Worm (Caenorhabditis elegans) whole organism, L4 larva: Measurements from ENCODE around the gene C17C3.3.

ENCODE experiments used
- D1046.2 ChIP-seq: fragments of 200-800 bp; sonication (Bioruptor generic); IDR thresholded peaks from 2 replicates; pipeline ENCODE4 v1.3.6; 2022; ENCODE audit warnings: missing genetic modification characterization, missing compliant biosample characterization
- F10B5.3 ChIP-seq: sonication (generic microtip); optimal IDR thresholded peaks from 2 replicates; lab custom pipeline; 2016; ENCODE audit warnings: mild to moderate bottlenecking, missing genetic modification characterization, missing compliant biosample characterization
- F26F4.8 ChIP-seq: fragments of 200-800 bp; sonication (Bioruptor generic); conservative IDR thresholded peaks from 2 replicates; pipeline ENCODE4 v1.3.6; 2022; ENCODE audit warnings: missing genetic modification characterization, missing compliant biosample characterization
- Y48G9A.11 ChIP-seq: fragments of 200-800 bp; sonication (Bioruptor generic); IDR thresholded peaks from 2 replicates; pipeline ENCODE4 v1.3.6; 2022; ENCODE audit warnings: missing genetic modification reagents, missing genetic modification characterization, missing compliant biosample characterization
- Y75B8A.6 ChIP-seq: fragments of 200-800 bp; sonication (Bioruptor generic); IDR thresholded peaks from 2 replicates; pipeline ENCODE4 v1.3.6; 2022; ENCODE audit warnings: missing genetic modification reagents, missing genetic modification characterization, missing compliant biosample characterization
- ZK546.5 ChIP-seq, 2 experiments: sonication (generic microtip); optimal IDR thresholded peaks; 2 replicates each; lab custom pipeline; 2017; ENCODE audit warnings: missing biosample characterization in 2 of 2, missing genetic modification characterization in 2 of 2
- ama-1 ChIP-seq: fragments of 150-350 bp; optimal IDR thresholded peaks from 2 replicates; lab custom pipeline; 2014; ENCODE audit warnings: inconsistent platforms, mixed read lengths
- attf-4 ChIP-seq: sonication (generic microtip); optimal IDR thresholded peaks from 3 replicates; lab custom pipeline; 2017; ENCODE audit warnings: missing biosample characterization, missing genetic modification characterization
- ceh-28 ChIP-seq: fragments of 150-350 bp; optimal IDR thresholded peaks from 2 replicates; lab custom pipeline; 2014; ENCODE audit warnings: missing biosample characterization, missing genetic modification reagents, missing genetic modification characterization
- ceh-62 ChIP-seq: sonication (generic microtip); optimal IDR thresholded peaks from 2 replicates; lab custom pipeline; 2017; ENCODE audit warnings: missing biosample characterization, missing genetic modification characterization
- ces-1 ChIP-seq: fragments of 150-350 bp; sonication (generic microtip); optimal IDR thresholded peaks from 4 replicates; lab custom pipeline; 2014; ENCODE audit warnings: missing biosample characterization, missing genetic modification reagents, missing genetic modification characterization
- cey-2 ChIP-seq: sonication (generic microtip); optimal IDR thresholded peaks from 3 replicates; lab custom pipeline; 2017; ENCODE audit warnings: missing genetic modification characterization, mild to moderate bottlenecking, missing compliant biosample characterization, antibody characterized with exemption, borderline replicate concordance; ENCODE audit not compliant: insufficient read depth
- ctbp-1 ChIP-seq: fragments of 200-800 bp; sonication (Bioruptor generic); IDR thresholded peaks from 2 replicates; pipeline ENCODE4 v1.3.6; 2022; ENCODE audit warnings: missing genetic modification reagents, missing genetic modification characterization, missing compliant biosample characterization
- daf-12 ChIP-seq: fragments of 150-350 bp; optimal IDR thresholded peaks from 2 replicates; lab custom pipeline; 2014; ENCODE audit warnings: missing biosample characterization, missing genetic modification reagents, missing genetic modification characterization
- daf-19 ChIP-seq: fragments of 200-800 bp; sonication (Bioruptor generic); conservative IDR thresholded peaks from 2 replicates; pipeline ENCODE4 v1.3.6; 2022; ENCODE audit warnings: missing genetic modification characterization, missing compliant biosample characterization
- daf-8 ChIP-seq: fragments of 200-800 bp; sonication (Bioruptor generic); IDR thresholded peaks from 2 replicates; pipeline ENCODE4 v1.3.6; 2022; ENCODE audit warnings: missing genetic modification characterization, missing compliant biosample characterization
- dmd-9 ChIP-seq: fragments of 200-800 bp; sonication (Bioruptor generic); IDR thresholded peaks from 2 replicates; pipeline ENCODE4 v1.3.6; 2022; ENCODE audit warnings: missing genetic modification reagents, missing genetic modification characterization, missing compliant biosample characterization
- egl-27 ChIP-seq: sonication (generic microtip); optimal IDR thresholded peaks from 3 replicates; lab custom pipeline; 2017; ENCODE audit warnings: missing biosample characterization, missing genetic modification reagents, missing genetic modification characterization
- fos-1 ChIP-seq: fragments of 150-350 bp; optimal IDR thresholded peaks from 2 replicates; lab custom pipeline; 2014; ENCODE audit warnings: missing biosample characterization, missing genetic modification characterization
- hlh-30 ChIP-seq: sonication (generic microtip); optimal IDR thresholded peaks from 2 replicates; lab custom pipeline; 2017; ENCODE audit warnings: antibody characterized with exemption, mild to moderate bottlenecking, missing genetic modification characterization, missing compliant biosample characterization; ENCODE audit not compliant: insufficient read depth
- hmg-1.1 ChIP-seq: fragments of 200-800 bp; sonication (Bioruptor generic); IDR thresholded peaks from 2 replicates; pipeline ENCODE4 v1.3.6; 2022; ENCODE audit warnings: missing genetic modification reagents, missing genetic modification characterization, missing compliant biosample characterization
- jun-1 ChIP-seq: fragments of 150-350 bp; optimal IDR thresholded peaks from 2 replicates; lab custom pipeline; 2014; ENCODE audit warnings: missing biosample characterization, missing genetic modification reagents, missing genetic modification characterization
- lin-13 ChIP-seq: fragments of 150-350 bp; optimal IDR thresholded peaks from 2 replicates; lab custom pipeline; 2014; ENCODE audit warnings: missing biosample characterization, missing genetic modification reagents, missing genetic modification characterization
- lin-15B ChIP-seq: fragments of 150-350 bp; sonication (generic microtip); optimal IDR thresholded peaks from 3 replicates; lab custom pipeline; 2014; ENCODE audit warnings: missing biosample characterization, missing genetic modification characterization
- lsy-2 ChIP-seq, 2 experiments: fragments of 150-350 bp in 1 of 2; sonication (generic microtip) in 1 of 2; optimal IDR thresholded peaks; 2 replicates each; lab custom pipeline; 2014 to 2017; ENCODE audit warnings: missing biosample characterization in 2 of 2, missing genetic modification characterization in 2 of 2
- mdl-1 ChIP-seq, 2 experiments: fragments of 150-350 bp in 1 of 2; sonication (generic microtip) in 1 of 2; optimal IDR thresholded peaks; 2 replicates each; lab custom pipeline; 2014 to 2017; ENCODE audit warnings: missing biosample characterization in 2 of 2, missing genetic modification characterization in 2 of 2
- mep-1 ChIP-seq: fragments of 150-350 bp; sonication (generic microtip); optimal IDR thresholded peaks from 3 replicates; lab custom pipeline; 2014; ENCODE audit warnings: missing biosample characterization, missing genetic modification characterization
- nhr-102 ChIP-seq: sonication (generic microtip); optimal IDR thresholded peaks from 2 replicates; lab custom pipeline; 2016; ENCODE audit warnings: mild to moderate bottlenecking, missing genetic modification characterization, moderate library complexity, missing compliant biosample characterization
- nhr-6 ChIP-seq: fragments of 150-350 bp; optimal IDR thresholded peaks from 2 replicates; lab custom pipeline; 2014; ENCODE audit warnings: missing biosample characterization, missing genetic modification characterization
- php-3 ChIP-seq: fragments of 200-800 bp; sonication (Bioruptor generic); IDR thresholded peaks from 2 replicates; pipeline ENCODE4 v1.3.6; 2022; ENCODE audit warnings: missing genetic modification reagents, missing genetic modification characterization, missing compliant biosample characterization
- rbr-2 ChIP-seq: sonication (generic microtip); optimal IDR thresholded peaks from 2 replicates; lab custom pipeline; 2016; ENCODE audit warnings: missing genotype, missing genetic modification characterization, missing compliant biosample characterization
- set-16 ChIP-seq: fragments of 200-800 bp; sonication (Bioruptor generic); IDR thresholded peaks from 2 replicates; pipeline ENCODE4 v1.3.6; 2022; ENCODE audit warnings: missing genetic modification reagents, missing genetic modification characterization, missing compliant biosample characterization
- spr-1 ChIP-seq: sonication (generic microtip); optimal IDR thresholded peaks from 2 replicates; lab custom pipeline; 2016; ENCODE audit warnings: mild to moderate bottlenecking, missing genetic modification characterization, missing compliant biosample characterization
- spr-3 ChIP-seq: fragments of 200-800 bp; sonication (Bioruptor generic); optimal IDR thresholded peaks from 2 replicates; lab custom pipeline; 2018; ENCODE audit warnings: mild to moderate bottlenecking, missing genetic modification characterization, missing compliant biosample characterization
- tra-1 ChIP-seq: fragments of 200-800 bp; sonication (Bioruptor generic); IDR thresholded peaks from 2 replicates; pipeline ENCODE4 v1.3.6; 2022; ENCODE audit warnings: missing genetic modification reagents, missing genetic modification characterization, missing compliant biosample characterization
- unc-130 ChIP-seq: sonication (generic microtip); optimal IDR thresholded peaks from 2 replicates; lab custom pipeline; 2016; ENCODE audit warnings: missing genetic modification reagents, missing genetic modification characterization, missing compliant biosample characterization
- vab-7 ChIP-seq: fragments of 200-800 bp; sonication (Bioruptor generic); IDR thresholded peaks from 2 replicates; pipeline ENCODE4 v1.3.6; 2022; ENCODE audit warnings: missing genetic modification reagents, missing genetic modification characterization, missing compliant biosample characterization
- zip-11 ChIP-seq: fragments of 200-800 bp; sonication (Bioruptor generic); IDR thresholded peaks from 2 replicates; pipeline ENCODE4 v1.3.6; 2022; ENCODE audit warnings: missing genetic modification characterization, missing compliant biosample characterization
- zip-2 ChIP-seq: fragments of 150-350 bp; optimal IDR thresholded peaks from 2 replicates; lab custom pipeline; 2014; ENCODE audit warnings: missing biosample characterization, missing genetic modification characterization
- ztf-11 ChIP-seq: fragments of 150-350 bp; optimal IDR thresholded peaks from 2 replicates; lab custom pipeline; 2014; ENCODE audit warnings: missing biosample characterization, missing genetic modification characterization

The C17C3.3 gene

DNA sequence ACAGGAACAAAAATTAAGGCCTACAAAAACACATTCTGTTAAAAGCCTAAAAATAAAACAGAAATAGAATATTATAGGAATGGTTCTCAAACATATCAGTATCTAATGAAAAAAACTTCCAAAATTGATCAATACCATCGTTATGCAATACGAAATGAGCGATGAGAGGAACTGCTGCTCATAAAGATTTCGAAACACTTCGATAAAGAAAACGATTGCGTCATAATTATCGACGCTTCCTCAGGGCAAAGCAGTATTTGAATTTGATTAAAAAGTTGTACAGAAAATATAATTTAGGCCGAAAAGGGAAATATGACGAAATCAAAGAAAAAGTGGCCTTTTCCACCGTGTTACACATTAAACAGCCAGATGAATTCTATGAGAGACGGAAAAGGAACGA is 43.5 kb upstream of the C17C3.3 start:
- TF ChIP-seq nhr-102 (no peak), lsy-2 (tag; optimal IDR thresholded peaks at IDR 0.05; lab: Kevin White, UChicago) (no peak), daf-19 (GFP tag; lab: Robert Waterston, UW) (no peak), hlh-30 (tag; lab: Kevin White, UChicago) (no peak), unc-130 (GFP tag; lab: Kevin White, UChicago) (no peak), cey-2 (tag; lab: Kevin White, UChicago) (no peak), vab-7 (no peak), php-3 (no peak), daf-8 (GFP tag; lab: Robert Waterston, UW) (no peak), ama-1 (lab: Kevin White, UChicago) (no peak)
- TF ChIP-seq, all 104 proteins: peak for 0

DNA sequence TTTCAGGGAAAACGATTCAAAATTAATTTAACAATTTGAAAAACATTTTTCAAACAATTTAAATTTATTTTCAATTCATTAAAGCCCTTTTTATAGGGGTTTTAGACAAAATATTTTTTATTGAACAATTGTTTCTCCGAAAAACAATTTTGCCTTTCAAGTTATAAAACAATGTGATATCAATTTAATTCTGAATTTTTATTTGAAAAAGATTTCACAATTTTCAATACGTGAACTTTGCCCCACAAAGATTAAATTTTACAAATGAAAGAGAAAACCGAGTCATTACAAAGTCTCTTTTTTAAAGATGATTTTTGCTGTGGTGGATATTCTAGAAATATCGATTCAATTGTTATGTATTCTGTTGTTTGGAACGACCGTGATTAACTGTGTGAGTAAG is 42.6 kb upstream of the C17C3.3 start, which contains the start of gene ZK177.2:
Gene ZK177.2 (plus strand): TSS at position 301 of the 400 bp plus-strand sequence.
- TF ChIP-seq F26F4.8 (GFP tag; lab: Robert Waterston, UW) (no peak), F10B5.3 (no peak), ctbp-1 (GFP tag; lab: Robert Waterston, UW) (no peak), ceh-62 (tag; lab: Kevin White, UChicago) (no peak), Y48G9A.11 (GFP tag; lab: Robert Waterston, UW) (no peak), spr-3 (GFP tag; lab: Kevin White, UChicago) (no peak)
- TF ChIP-seq, all 104 proteins: peak for 0

DNA sequence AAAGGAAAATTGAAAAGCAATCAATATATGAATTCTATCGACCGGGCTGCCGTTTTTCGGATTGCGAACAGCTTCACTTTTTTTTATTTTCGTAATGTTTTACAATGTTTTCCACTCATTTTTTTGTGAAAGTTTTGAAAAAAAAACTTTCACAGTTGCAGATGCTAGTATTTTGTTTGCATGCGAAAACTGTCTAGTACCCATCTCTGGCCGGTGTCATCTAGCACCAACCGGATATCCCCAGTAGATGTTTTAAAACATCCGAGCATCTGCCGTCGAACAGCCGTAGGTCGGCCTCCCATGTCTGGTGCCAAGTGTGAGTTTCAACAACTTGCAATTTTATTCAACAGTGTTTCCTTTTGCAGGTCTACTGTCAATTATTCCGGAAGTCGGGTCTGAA is 40.1 kb upstream of the C17C3.3 start, which contains the start of gene ZK177.12:
Gene ZK177.12 (plus strand): TSS at position 301 of the 400 bp plus-strand sequence.
- TF ChIP-seq nhr-6 (no peak), egl-27 (no peak), ztf-11 (tag; lab: Kevin White, UChicago) (no peak), nhr-102 (no peak), tra-1 (GFP tag; lab: Robert Waterston, UW) (no peak), lin-13 (GFP tag; lab: Kevin White, UChicago) (no peak), ceh-28 (tag; lab: Kevin White, UChicago) (no peak), ama-1 (lab: Kevin White, UChicago) (no peak), ctbp-1 (GFP tag; lab: Robert Waterston, UW) (no peak), daf-12 (tag; lab: Kevin White, UChicago) (no peak), dmd-9 (GFP tag; lab: Robert Waterston, UW) (no peak), lsy-2 (tag; optimal IDR thresholded peaks at IDR 0.05; lab: Kevin White, UChicago) (no peak), D1046.2 (GFP tag; lab: Robert Waterston, UW) (no peak)

DNA sequence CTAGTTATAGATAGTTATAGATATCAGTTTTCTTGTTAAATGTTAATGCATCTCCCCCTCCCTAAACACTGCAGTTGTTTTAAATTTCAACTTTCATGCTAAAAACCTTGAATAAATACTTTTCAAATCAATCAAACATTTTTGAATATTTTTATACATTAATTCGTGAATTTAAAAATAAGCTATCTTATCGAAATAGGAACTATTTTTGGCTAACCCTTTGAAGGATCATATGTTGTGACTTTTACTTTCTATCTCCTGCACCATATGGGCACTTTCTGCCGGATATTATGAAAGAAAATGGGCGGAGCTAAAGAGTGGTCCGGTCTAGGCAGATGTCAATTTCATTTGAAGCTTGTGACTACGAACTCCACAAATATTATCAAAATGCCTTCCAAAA is 38.9 kb upstream of the C17C3.3 start, which contains the start of gene ZK177.11:
Gene ZK177.11 (plus strand): TSS at position 301 of the 400 bp plus-strand sequence.
- TF ChIP-seq F10B5.3 (no peak), zip-2 (tag; lab: Kevin White, UChicago) (no peak), ZK546.5 (tag; optimal IDR thresholded peaks at IDR 0.05; lab: Kevin White, UChicago) (no peak)

DNA sequence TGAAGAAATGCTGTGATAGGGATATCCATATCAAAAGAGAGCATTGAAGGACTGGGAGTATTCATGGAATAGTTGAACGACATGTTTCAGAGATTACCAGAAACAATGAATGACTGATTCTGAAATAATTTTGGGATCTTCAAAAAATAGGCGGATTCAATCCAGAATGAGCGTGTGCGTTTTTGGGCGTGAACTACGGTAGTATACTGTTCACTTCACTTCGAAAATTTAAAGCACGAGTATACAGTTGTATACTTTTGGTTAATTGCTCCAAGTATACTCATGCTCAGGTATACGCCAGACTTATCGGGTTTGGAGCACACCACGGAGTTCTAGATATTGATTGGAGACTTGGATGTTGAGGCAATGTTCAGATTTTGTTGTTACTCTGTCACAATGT is 36.2 kb upstream of the C17C3.3 start, which contains the start of gene tbx-35:
Gene tbx-35 (minus strand): TSS at position 101 of the 400 bp plus-strand sequence.
- TF ChIP-seq rbr-2 (tag; lab: Kevin White, UChicago) (no peak), zip-11 (GFP tag; lab: Robert Waterston, UW) (no peak), mdl-1 (tag; optimal IDR thresholded peaks at IDR 0.05; lab: Kevin White, UChicago) (no peak), fos-1 (tag; lab: Kevin White, UChicago) (no peak), set-16 (no peak), attf-4 (tag; lab: Kevin White, UChicago) (no peak), hmg-1.1 (GFP tag; lab: Robert Waterston, UW) (no peak), spr-1 (tag; lab: Kevin White, UChicago) (no peak), jun-1 (tag; lab: Kevin White, UChicago) (no peak), cey-2 (tag; lab: Kevin White, UChicago) (no peak), lin-15B (no peak), mep-1 (tag; lab: Kevin White, UChicago) (no peak), ZK546.5 (tag; optimal IDR thresholded peaks at IDR 0.05; lab: Kevin White, UChicago) (no peak), ces-1 (GFP tag; lab: Kevin White, UChicago) (no peak), Y75B8A.6 (GFP tag; lab: Robert Waterston, UW) (no peak), nhr-6 (no peak), Y48G9A.11 (GFP tag; lab: Robert Waterston, UW) (no peak)
